Fruit fly (Drosophila melanogaster) Kc167 (cell line): ENCODE measurements around the gene CG3191.

Experiments used
- Myc ChIP-seq: fragments of >200 bp; optimal IDR thresholded peaks from 2 replicates; lab custom pipeline; 2017; ENCODE audit warnings: missing external identifiers
- Sin3A ChIP-seq: fragments of >200 bp; optimal IDR thresholded peaks from 2 replicates; lab custom pipeline; 2018; ENCODE audit warnings: missing external identifiers
- h ChIP-seq: fragments of >200 bp; optimal IDR thresholded peaks from 3 replicates; lab custom pipeline; 2018; ENCODE audit warnings: missing external identifiers
- psq ChIP-seq: fragments of >200 bp; optimal IDR thresholded peaks from 2 replicates; lab custom pipeline; 2017; ENCODE audit warnings: missing external identifiers
- ttk ChIP-seq: sonication (Bioruptor generic); optimal IDR thresholded peaks from 2 replicates; lab custom pipeline; 2017; ENCODE audit warnings: missing external identifiers

DNA sequence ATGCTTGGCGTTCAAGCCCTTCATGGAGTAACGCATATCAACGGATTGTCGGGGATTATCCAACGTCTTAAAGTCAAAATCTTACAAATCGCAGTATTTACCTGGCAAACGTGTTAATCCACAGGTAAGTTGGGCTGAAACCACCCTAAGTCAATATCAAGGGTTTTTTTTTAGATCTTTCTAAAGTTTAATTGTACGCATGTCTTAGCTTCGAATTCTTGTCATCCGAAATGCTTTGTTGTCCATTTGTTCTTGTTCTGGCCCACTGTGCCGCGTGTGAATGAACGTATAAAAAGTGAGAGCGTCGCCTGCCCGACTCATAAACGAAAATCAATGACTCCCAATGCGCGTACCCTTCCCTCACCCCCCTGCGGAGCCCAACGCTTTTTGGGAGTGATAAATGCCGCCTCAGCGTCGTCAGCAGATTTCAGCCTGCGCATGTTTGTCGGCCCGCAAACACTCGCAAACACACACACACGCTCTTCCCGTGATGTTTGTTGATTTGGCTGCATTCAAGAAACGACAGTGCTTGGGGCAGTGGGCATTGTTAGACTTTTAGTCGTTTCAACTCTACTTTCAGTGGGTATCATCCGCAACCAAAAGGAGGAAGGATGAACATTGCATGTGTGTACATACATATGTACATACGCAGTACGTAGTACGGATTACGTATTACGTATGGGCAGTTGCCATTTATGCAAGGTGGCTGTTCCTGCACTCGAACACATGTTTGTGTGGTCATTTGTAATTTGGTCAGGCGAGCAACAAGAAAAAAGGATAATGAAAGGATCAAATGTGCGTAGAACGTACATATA is 44.6 kb upstream of the CG3191 start:
- TF ChIP-seq ttk (lab: Kevin White, UChicago) (no peak), h (lab: Kevin White, UChicago) (no peak), Myc (no peak), Sin3A (lab: Kevin White, UChicago) (no peak), psq (no peak)
